Fruit fly (Drosophila melanogaster) whole organism, embryonic: ENCODE measurements around the gene VhaPPA1-2.

Experiments
- Atf6 ChIP-seq: fragments of 200-800 bp; sonication (Bioruptor generic); IDR thresholded peaks from 2 replicates; pipeline ENCODE4 v1.3.6; 2022; ENCODE audit warnings: missing biosample characterization, missing genetic modification characterization
- B-H2 ChIP-seq: fragments of 200-800 bp; sonication (Bioruptor generic); optimal IDR thresholded peaks from 2 replicates; lab custom pipeline; 2018; ENCODE audit warnings: missing biosample characterization, mild to moderate bottlenecking, missing genetic modification characterization
- CG10462 ChIP-seq: fragments of 200-800 bp; sonication (Bioruptor generic); optimal IDR thresholded peaks from 2 replicates; lab custom pipeline; 2016; ENCODE audit warnings: missing biosample characterization, missing genetic modification characterization
- CG13894 ChIP-seq: fragments of 200-800 bp; sonication (Bioruptor generic); optimal IDR thresholded peaks from 3 replicates; lab custom pipeline; 2018; ENCODE audit warnings: missing biosample characterization, mild to moderate bottlenecking, missing genetic modification characterization, moderate library complexity
- CG2712 ChIP-seq: fragments of 200-800 bp; optimal IDR thresholded peaks from 3 replicates; lab custom pipeline; 2019; ENCODE audit warnings: missing biosample characterization, mild to moderate bottlenecking, missing genetic modification characterization, moderate library complexity
- CG42726 ChIP-seq: fragments of 200-800 bp; sonication (Bioruptor generic); IDR thresholded peaks from 2 replicates; pipeline ENCODE4 v1.3.6; 2022; ENCODE audit warnings: missing biosample characterization, missing genetic modification characterization; ENCODE audit not compliant: partially characterized antibody
- CG8478 ChIP-seq: fragments of >200 bp; optimal IDR thresholded peaks from 2 replicates; lab custom pipeline; 2018
- Ets65A ChIP-seq: fragments of 200-800 bp; sonication (Bioruptor generic); peaks from one replicate; lab custom pipeline; 2016; ENCODE audit warnings: missing biosample characterization, missing genetic modification characterization
- Gsc ChIP-seq: fragments of 200-800 bp; sonication (Bioruptor generic); IDR thresholded peaks from 2 replicates; pipeline ENCODE4 v1.3.6; 2022; ENCODE audit warnings: missing biosample characterization, missing genetic modification characterization
- HLHmδ ChIP-seq: fragments of 200-800 bp; sonication (Bioruptor generic); optimal IDR thresholded peaks from 2 replicates; lab custom pipeline; 2018; ENCODE audit warnings: missing biosample characterization, mild to moderate bottlenecking, missing genetic modification characterization, moderate library complexity
- ato ChIP-seq: fragments of 200-800 bp; sonication (Bioruptor generic); IDR thresholded peaks from 2 replicates; pipeline ENCODE4 v1.3.6; 2022; ENCODE audit warnings: missing biosample characterization, missing genetic modification characterization; ENCODE audit not compliant: partially characterized antibody
- pan ChIP-seq, 4 experiments: fragments of >200 bp in 3 of 4; fragments of 200-800 bp in 1 of 4; sonication (Bioruptor generic) in 1 of 4; optimal IDR thresholded peaks in 3 of 4; IDR thresholded peaks in 1 of 4; 2 replicates each; pipeline versions ENCODE4 v1.3.6 to Lab custom; 2017 to 2022; ENCODE audit warnings: missing biosample characterization in 2 of 4, missing genetic modification characterization in 2 of 4, mixed read lengths in 1 of 4
- tio ChIP-seq: fragments of 200-800 bp; sonication (Bioruptor generic); optimal IDR thresholded peaks from 2 replicates; lab custom pipeline; 2017; ENCODE audit warnings: missing biosample characterization, missing genetic modification characterization, inconsistent platforms

DNA sequence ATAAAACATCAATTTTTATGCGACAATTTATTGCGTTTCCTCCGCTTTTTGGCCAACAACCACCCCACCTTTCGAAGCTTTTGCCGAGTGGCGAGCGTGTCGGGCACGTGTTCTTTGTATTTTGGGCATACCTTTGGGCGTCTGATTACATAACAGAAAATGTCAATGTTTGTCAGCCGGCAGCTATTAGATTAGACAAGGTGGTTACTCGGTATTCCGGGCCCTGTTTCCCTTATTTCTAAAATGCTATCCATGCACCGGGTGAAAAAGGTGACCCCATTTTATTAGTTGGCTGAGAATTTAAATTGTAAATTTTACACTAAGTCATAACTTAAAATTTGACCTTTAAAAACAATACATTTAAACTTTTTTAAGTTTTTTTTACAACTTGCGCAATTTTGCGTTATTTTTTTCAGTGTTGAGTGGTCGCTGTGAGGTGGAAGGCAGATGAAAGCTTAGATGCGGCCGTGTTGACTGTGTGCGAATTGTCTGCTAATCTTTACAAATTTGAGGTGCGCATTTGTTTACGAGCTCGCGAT, 12.4 kb upstream of the VhaPPA1-2 start:
- TF ChIP-seq ato (GFP tag; lab: Robert Waterston, UW) (no peak), CG2712 (tag; lab: Kevin White, UChicago) (no peak), CG42726 (no peak), B-H2 (GFP tag; lab: Kevin White, UChicago) (no peak), CG8478 (lab: Kevin White, UChicago) (no peak), CG10462 (GFP tag; lab: Kevin White, UChicago) (no peak), Atf6 (GFP tag; lab: Robert Waterston, UW) (no peak), Gsc (GFP tag; lab: Robert Waterston, UW) (no peak), HLHmδ (GFP tag; lab: Kevin White, UChicago) (no peak), tio (GFP tag; lab: Kevin White, UChicago) (no peak), CG13894 (tag; lab: Kevin White, UChicago) (no peak), pan (optimal IDR thresholded peaks at IDR 0.05; lab: Kevin White, UChicago) (no peak), pan (GFP tag; optimal IDR thresholded peaks at IDR 0.05 in 1 of 2, IDR thresholded peaks at IDR 0.05 in 1 of 2) (peak in 1 of 2 experiments; percentile 21), Ets65A (GFP tag; lab: Kevin White, UChicago) (peak; percentile 62)
